Worm (Caenorhabditis elegans) whole organism, young adult: ENCODE results near the gene C14H10.3.
A peak's percentile ranks its signal among the peaks of the same experiment; 100 is the strongest.

Source experiments
- B0019.2 ChIP-seq: fragments of 200-800 bp; sonication (Bioruptor generic); conservative IDR thresholded peaks from 2 replicates; pipeline ENCODE4 v1.3.6; 2022; ENCODE audit warnings: missing genetic modification reagents, missing genetic modification characterization, missing compliant biosample characterization
- B0035.1 ChIP-seq: sonication (generic microtip); optimal IDR thresholded peaks from 2 replicates; lab custom pipeline; 2016; ENCODE audit warnings: missing genetic modification characterization, mild to moderate bottlenecking, missing compliant biosample characterization, missing genotype, missing genetic modification reagents
- D2030.7 ChIP-seq: fragments of 200-800 bp; sonication (Bioruptor generic); IDR thresholded peaks from 2 replicates; pipeline ENCODE4 v1.3.6; 2022; ENCODE audit warnings: missing genetic modification reagents, missing genetic modification characterization, missing compliant biosample characterization
- F10E7.11 ChIP-seq: sonication (generic microtip); optimal IDR thresholded peaks from 2 replicates; lab custom pipeline; 2017; ENCODE audit warnings: mild to moderate bottlenecking, missing genetic modification characterization, moderate library complexity, missing compliant biosample characterization
- F23B12.7 ChIP-seq: sonication (generic microtip); optimal IDR thresholded peaks from 2 replicates; lab custom pipeline; 2017; ENCODE audit warnings: missing genetic modification characterization, mild to moderate bottlenecking, missing compliant biosample characterization, antibody characterized with exemption, moderate library complexity; ENCODE audit not compliant: insufficient read depth
- F55B11.4 ChIP-seq: sonication (generic microtip); optimal IDR thresholded peaks from 2 replicates; lab custom pipeline; 2016; ENCODE audit warnings: missing compliant biosample characterization, missing genetic modification characterization, borderline replicate concordance; ENCODE audit not compliant: insufficient read depth
- K11D2.4 ChIP-seq: fragments of 200-800 bp; sonication (Bioruptor generic); IDR thresholded peaks from 2 replicates; pipeline ENCODE4 v1.3.6; 2022; ENCODE audit warnings: missing genetic modification reagents, missing genetic modification characterization, missing compliant biosample characterization
- K12H6.12 ChIP-seq: fragments of 200-800 bp; sonication (Bioruptor generic); optimal IDR thresholded peaks from 2 replicates; lab custom pipeline; 2018; ENCODE audit warnings: mild to moderate bottlenecking, missing genetic modification characterization, missing compliant biosample characterization
- T07F8.4 ChIP-seq: sonication (generic microtip); optimal IDR thresholded peaks from 2 replicates; lab custom pipeline; 2016; ENCODE audit warnings: mild to moderate bottlenecking, missing genetic modification characterization, moderate library complexity, missing compliant biosample characterization
- Y53F4B.3 ChIP-seq: fragments of 200-800 bp; sonication (Bioruptor generic); IDR thresholded peaks from 2 replicates; pipeline ENCODE4 v1.3.6; 2022; ENCODE audit warnings: missing genetic modification reagents, missing genetic modification characterization, missing compliant biosample characterization
- akir-1 ChIP-seq: fragments of 200-800 bp; sonication (Bioruptor generic); optimal IDR thresholded peaks from 2 replicates; lab custom pipeline; 2018; ENCODE audit warnings: mild to moderate bottlenecking, missing genetic modification characterization, moderate library complexity, missing compliant biosample characterization
- attf-5 ChIP-seq: fragments of 200-800 bp; sonication (Bioruptor generic); optimal IDR thresholded peaks from 2 replicates; lab custom pipeline; 2018; ENCODE audit warnings: mild to moderate bottlenecking, missing genetic modification characterization, missing compliant biosample characterization
- bed-1 ChIP-seq: fragments of 200-800 bp; sonication (Bioruptor generic); IDR thresholded peaks from 2 replicates; pipeline ENCODE4 v1.3.6; 2022; ENCODE audit warnings: missing genetic modification reagents, missing genetic modification characterization, missing compliant biosample characterization
- ccch-3 ChIP-seq: fragments of 200-800 bp; sonication (Bioruptor generic); optimal IDR thresholded peaks from 2 replicates; lab custom pipeline; 2018; ENCODE audit warnings: mild to moderate bottlenecking, missing genetic modification characterization, missing compliant biosample characterization
- cebp-1 ChIP-seq, 2 experiments: fragments of 200-800 bp in 1 of 2; sonication (Bioruptor generic) in 1 of 2; sonication (generic microtip) in 1 of 2; IDR thresholded peaks in 1 of 2; optimal IDR thresholded peaks in 1 of 2; 2 replicates each; pipeline versions ENCODE4 v1.3.6 to Lab custom; 2017 to 2022; ENCODE audit warnings: missing compliant biosample characterization in 2 of 2, missing genetic modification characterization in 2 of 2, mild to moderate bottlenecking in 1 of 2, missing genetic modification reagents in 1 of 2, moderate library complexity in 1 of 2
- ceh-91 ChIP-seq: fragments of 200-800 bp; sonication (Bioruptor generic); IDR thresholded peaks from 2 replicates; pipeline ENCODE4 v1.3.6; 2022; ENCODE audit warnings: missing genetic modification reagents, missing genetic modification characterization, missing compliant biosample characterization
- chd-7 ChIP-seq: sonication (generic microtip); optimal IDR thresholded peaks from 2 replicates; lab custom pipeline; 2016; ENCODE audit warnings: mild to moderate bottlenecking, missing genetic modification characterization, moderate library complexity, missing compliant biosample characterization
- die-1 ChIP-seq: sonication (generic microtip); optimal IDR thresholded peaks from 2 replicates; lab custom pipeline; 2016; ENCODE audit warnings: missing genotype, mild to moderate bottlenecking, missing genetic modification characterization, missing compliant biosample characterization
- fkh-3 ChIP-seq: sonication (generic microtip); optimal IDR thresholded peaks from 2 replicates; lab custom pipeline; 2016; ENCODE audit warnings: mild to moderate bottlenecking, missing genetic modification characterization, missing compliant biosample characterization
- hmg-20 ChIP-seq: fragments of 200-800 bp; sonication (Bioruptor generic); IDR thresholded peaks from 2 replicates; pipeline ENCODE4 v1.3.6; 2022; ENCODE audit warnings: missing genetic modification reagents, missing genetic modification characterization, missing compliant biosample characterization
- let-526 ChIP-seq: fragments of 200-800 bp; sonication (Bioruptor generic); IDR thresholded peaks from 2 replicates; pipeline ENCODE4 v1.3.6; 2022; ENCODE audit warnings: missing genetic modification reagents, missing genetic modification characterization, missing compliant biosample characterization
- lin-26 ChIP-seq: fragments of 200-800 bp; sonication (Bioruptor generic); IDR thresholded peaks from 2 replicates; pipeline ENCODE4 v1.3.6; 2022; ENCODE audit warnings: missing genetic modification reagents, missing genetic modification characterization, missing compliant biosample characterization
- lin-35 ChIP-seq, 3 experiments: fragments of 150-350 bp in 2 of 3; sonication (generic microtip) in 1 of 3; optimal IDR thresholded peaks; 2 replicates each; lab custom pipeline; 2014 to 2018; ENCODE audit warnings: missing biosample characterization in 3 of 3, missing genetic modification characterization in 3 of 3, missing genetic modification reagents in 3 of 3
- lin-40 ChIP-seq: sonication (generic microtip); optimal IDR thresholded peaks from 2 replicates; lab custom pipeline; 2016; ENCODE audit warnings: missing genetic modification characterization, mild to moderate bottlenecking, missing compliant biosample characterization, missing genotype, missing genetic modification reagents
- lin-54 ChIP-seq: fragments of 200-800 bp; sonication (Bioruptor generic); optimal IDR thresholded peaks from 2 replicates; lab custom pipeline; 2018; ENCODE audit warnings: mild to moderate bottlenecking, missing genetic modification characterization, missing compliant biosample characterization
- lsy-27 ChIP-seq: sonication (generic microtip); optimal IDR thresholded peaks from 2 replicates; lab custom pipeline; 2017; ENCODE audit warnings: missing genetic modification characterization, mild to moderate bottlenecking, missing compliant biosample characterization, antibody characterized with exemption, missing genotype, borderline replicate concordance; ENCODE audit not compliant: insufficient read depth
- nfya-1 ChIP-seq: sonication (generic microtip); optimal IDR thresholded peaks from 2 replicates; lab custom pipeline; 2017; ENCODE audit warnings: antibody characterized with exemption, missing compliant biosample characterization, missing genetic modification characterization, borderline replicate concordance; ENCODE audit not compliant: insufficient read depth
- nfyb-1 ChIP-seq: fragments of 200-800 bp; sonication (Bioruptor generic); IDR thresholded peaks from 2 replicates; pipeline ENCODE4 v1.3.6; 2022; ENCODE audit warnings: missing genetic modification reagents, missing genetic modification characterization, missing compliant biosample characterization
- nhr-80 ChIP-seq: sonication (generic microtip); optimal IDR thresholded peaks from 2 replicates; lab custom pipeline; 2016; ENCODE audit warnings: missing genetic modification characterization, missing compliant biosample characterization
- pbrm-1 ChIP-seq: fragments of 200-800 bp; sonication (Bioruptor generic); IDR thresholded peaks from 2 replicates; pipeline ENCODE4 v1.3.6; 2022; ENCODE audit warnings: missing genetic modification reagents, missing genetic modification characterization, missing compliant biosample characterization
- sdz-38 ChIP-seq: sonication (generic microtip); optimal IDR thresholded peaks from 2 replicates; lab custom pipeline; 2016; ENCODE audit warnings: missing genotype, missing genetic modification characterization, missing compliant biosample characterization
- tbp1 ChIP-seq: fragments of 200-800 bp; sonication (Bioruptor generic); optimal IDR thresholded peaks from 2 replicates; lab custom pipeline; 2018; ENCODE audit warnings: mild to moderate bottlenecking, missing genetic modification characterization, missing compliant biosample characterization
- ztf-25 ChIP-seq: fragments of 200-800 bp; sonication (Bioruptor generic); IDR thresholded peaks from 2 replicates; pipeline ENCODE4 v1.3.6; 2022; ENCODE audit warnings: missing genetic modification reagents, missing genetic modification characterization, missing compliant biosample characterization
- ztf-26 ChIP-seq: sonication (generic microtip); optimal IDR thresholded peaks from 2 replicates; lab custom pipeline; 2017; ENCODE audit warnings: missing genetic modification characterization, missing compliant biosample characterization
- ztf-6 ChIP-seq: fragments of 200-800 bp; sonication (Bioruptor generic); IDR thresholded peaks from 2 replicates; pipeline ENCODE4 v1.3.6; 2022; ENCODE audit warnings: missing genetic modification reagents, missing genetic modification characterization, missing compliant biosample characterization

C14H10.3 gene

DNA sequence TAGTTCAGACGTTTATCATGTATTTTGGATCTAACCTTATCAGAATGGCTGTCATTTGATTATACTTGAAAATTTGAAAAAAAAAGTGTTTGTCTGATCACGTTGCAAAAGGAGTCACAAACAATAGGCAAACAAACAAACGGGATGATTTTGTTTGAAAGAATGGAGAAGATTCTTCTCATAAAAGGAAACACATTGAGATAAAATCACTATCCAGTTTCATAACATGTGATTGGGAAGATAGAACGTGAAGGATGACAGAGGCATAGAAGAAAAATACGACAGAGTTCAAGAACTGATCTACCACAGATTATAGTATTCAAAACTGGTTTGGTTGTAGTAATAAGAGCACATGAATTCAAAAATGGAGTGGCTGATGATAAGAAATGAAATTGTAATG is 9.2 kb downstream of the C14H10.3 start, which contains the start of gene F44A6.5:
F44A6.5 (minus strand) TSS at position 151 of the 400 bp plus-strand sequence.
- TF ChIP-seq cebp-1 (GFP tag; IDR thresholded peaks at IDR 0.05; lab: Robert Waterston, UW): no peak
- TF ChIP-seq cebp-1 (tag; optimal IDR thresholded peaks at IDR 0.05; lab: Kevin White, UChicago): peak; percentile 4
- no peak for TF ChIP-seq K12H6.12 (tag; lab: Kevin White, UChicago)
- peak; percentile 42 for TF ChIP-seq lin-40 (tag; lab: Kevin White, UChicago)
- TF ChIP-seq tbp1 (GFP tag; lab: Kevin White, UChicago): peak; percentile 2
- TF ChIP-seq lsy-27 (tag; lab: Kevin White, UChicago): no peak
- TF ChIP-seq F23B12.7 (tag; lab: Kevin White, UChicago): peak; percentile 2
- TF ChIP-seq ztf-26 (tag; lab: Kevin White, UChicago): peak; percentile 19
- peak; percentile 53 for TF ChIP-seq nhr-80 (tag; lab: Kevin White, UChicago)

DNA sequence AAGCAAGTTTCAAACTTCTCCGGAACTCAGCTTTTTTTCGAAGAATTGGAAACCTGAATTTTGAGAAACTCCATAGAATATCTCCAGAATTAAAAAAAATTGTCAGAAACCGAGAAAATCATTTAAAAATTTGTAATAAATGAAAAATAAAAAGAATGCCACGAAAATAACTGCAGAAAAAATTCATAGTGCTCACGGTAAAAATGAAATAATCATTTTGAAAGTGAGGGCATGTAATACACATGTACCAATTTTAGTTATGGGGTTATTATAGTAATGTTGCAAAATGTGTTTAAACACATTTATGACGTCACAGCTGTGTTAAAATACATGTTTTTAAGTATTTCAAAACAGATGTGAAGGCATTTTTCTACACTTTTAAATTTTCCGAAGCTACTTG is 11.1 kb downstream of the C14H10.3 start:
- TF ChIP-seq lin-35 (GFP tag; optimal IDR thresholded peaks at IDR 0.05; lab: Kevin White, UChicago) (no peak), Y53F4B.3 (GFP tag; lab: Robert Waterston, UW) (no peak), ccch-3 (GFP tag; lab: Kevin White, UChicago) (no peak), lin-26 (no peak), lin-54 (GFP tag; lab: Kevin White, UChicago) (no peak), let-526 (GFP tag; lab: Robert Waterston, UW) (no peak), ztf-25 (no peak), die-1 (tag; lab: Kevin White, UChicago) (no peak)
- TF ChIP-seq, all 124 proteins: peak for 0

- TF ChIP-seq cebp-1 (GFP tag; IDR thresholded peaks at IDR 0.05; lab: Robert Waterston, UW): no peak
- TF ChIP-seq cebp-1 (tag; optimal IDR thresholded peaks at IDR 0.05; lab: Kevin White, UChicago): no peak
- TF ChIP-seq bed-1: no peak
- TF ChIP-seq F10E7.11 (tag; lab: Kevin White, UChicago): no peak
- no peak for TF ChIP-seq fkh-3 (tag; lab: Kevin White, UChicago)
- TF ChIP-seq nhr-80 (tag; lab: Kevin White, UChicago): peak; percentile 36
- no peak for TF ChIP-seq F55B11.4 (tag; lab: Kevin White, UChicago)
Observed at ce11 chrX:10216344-10216743, 11.6 kb downstream of the C14H10.3 start.

DNA sequence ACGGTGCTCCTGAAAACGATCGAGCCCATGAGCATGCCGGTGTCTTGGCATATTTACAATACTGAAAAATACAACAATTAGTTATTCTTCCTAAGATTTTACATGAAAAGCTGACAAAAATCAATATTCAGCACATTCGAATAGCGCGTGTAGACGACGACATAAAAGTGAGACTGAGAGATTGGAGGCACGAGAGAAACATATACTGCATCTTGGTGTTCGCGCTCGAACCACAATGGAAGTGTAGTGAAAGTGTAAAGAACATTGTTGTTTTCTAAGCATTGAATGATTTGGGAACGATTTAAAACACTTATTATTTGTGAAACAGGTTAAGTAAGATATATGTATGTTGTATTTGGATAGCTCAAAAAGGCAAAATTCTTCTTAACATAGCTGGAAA is 12.5 kb downstream of the C14H10.3 start, which contains the start of gene F44A6.4:
F44A6.4 (minus strand) TSS at position 67 of the 400 bp plus-strand sequence.
- TF ChIP-seq D2030.7: no peak
- no peak for TF ChIP-seq T07F8.4 (tag; lab: Kevin White, UChicago)
- no peak for TF ChIP-seq sdz-38 (tag; lab: Kevin White, UChicago)
- TF ChIP-seq K11D2.4 (GFP tag; lab: Robert Waterston, UW): no peak
- no peak for TF ChIP-seq nfyb-1 (GFP tag; lab: Robert Waterston, UW)

DNA sequence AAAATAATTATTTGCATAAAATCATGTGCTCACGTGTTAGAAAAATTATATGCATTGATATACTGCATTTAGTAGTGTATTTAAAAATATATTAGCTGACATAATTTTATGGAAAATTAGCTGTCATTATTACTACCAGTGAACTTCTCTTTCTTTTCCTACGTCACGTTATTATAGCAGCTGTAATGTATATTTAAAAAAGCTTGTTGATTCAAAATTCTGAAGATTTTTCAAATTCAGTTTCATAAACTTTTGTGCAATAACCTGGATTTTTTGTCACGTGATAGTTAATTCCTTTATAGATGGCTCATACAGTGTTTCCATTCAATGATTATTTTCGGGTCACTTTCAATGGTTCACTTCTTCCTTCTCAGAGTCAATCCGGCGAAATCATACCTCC is 15.5 kb downstream of the C14H10.3 start, which contains the start of gene F44A6.3:
F44A6.3 (plus strand) TSS at position 301 of the 400 bp plus-strand sequence.
- TF ChIP-seq nfya-1: no peak
- TF ChIP-seq, all 124 proteins: peak for 0

DNA sequence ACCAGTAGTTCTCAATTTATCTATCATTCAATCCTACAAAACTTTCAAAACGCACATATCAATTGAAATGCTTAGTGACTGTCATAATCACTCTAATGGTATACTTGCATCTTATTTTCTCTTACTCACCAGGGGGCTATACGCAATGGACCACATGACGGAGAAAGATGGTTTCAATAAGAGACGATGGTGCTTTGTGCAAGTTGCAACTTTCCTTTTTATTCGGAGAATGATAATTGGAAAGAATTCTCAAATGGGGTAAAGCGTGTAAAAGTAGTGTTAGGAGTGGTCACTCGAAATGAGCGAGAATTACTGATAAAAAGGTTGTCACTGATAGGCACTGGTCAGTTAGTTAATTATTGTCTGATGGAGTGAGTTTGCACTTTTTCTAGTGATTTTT is 19.5 kb downstream of the C14H10.3 start:
- TF ChIP-seq B0019.2 (GFP tag; lab: Robert Waterston, UW) (no peak), B0035.1 (tag; lab: Kevin White, UChicago) (no peak), Y53F4B.3 (GFP tag; lab: Robert Waterston, UW) (no peak), hmg-20 (GFP tag; lab: Robert Waterston, UW) (no peak), akir-1 (GFP tag; lab: Kevin White, UChicago) (no peak), pbrm-1 (GFP tag; lab: Robert Waterston, UW) (no peak), chd-7 (tag; lab: Kevin White, UChicago) (no peak), attf-5 (no peak), ceh-91 (GFP tag; lab: Robert Waterston, UW) (no peak), cebp-1 (GFP tag; IDR thresholded peaks at IDR 0.05; lab: Robert Waterston, UW) (no peak), cebp-1 (tag; optimal IDR thresholded peaks at IDR 0.05; lab: Kevin White, UChicago) (no peak), ztf-6 (GFP tag; lab: Robert Waterston, UW) (no peak)
